Worm (Caenorhabditis elegans): ENCODE measurements around the gene mec-7.
A peak's percentile ranks its signal among the peaks of the same experiment; 100 is the strongest.

Gene mec-7

DNA sequence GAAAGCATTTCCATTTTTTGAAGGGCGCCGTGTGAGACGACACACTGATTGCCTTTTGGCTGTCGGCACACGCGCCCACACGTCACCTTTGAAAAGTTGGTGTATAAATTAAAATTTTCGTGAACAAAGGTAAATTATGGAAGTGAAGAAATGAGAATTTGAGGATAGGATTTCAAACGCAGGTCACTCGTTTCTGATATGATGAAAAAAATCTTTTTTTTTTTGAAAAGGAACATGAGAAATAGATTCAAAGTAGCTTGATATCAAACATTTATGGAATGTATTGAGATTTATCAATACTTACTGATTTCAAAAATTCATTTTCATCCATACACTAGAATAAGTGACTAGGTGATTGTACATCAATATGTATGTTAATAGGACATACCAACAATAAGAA lies 41.1 kb upstream of the mec-7 start:
- TF ChIP-seq nhr-76 (tag; optimal IDR thresholded peaks at IDR 0.05): no peak
- no peak for TF ChIP-seq lin-32 (GFP tag; optimal IDR thresholded peaks at IDR 0.05)
- no peak for TF ChIP-seq lin-13 (tag; optimal IDR thresholded peaks at IDR 0.05)
- TF ChIP-seq nhr-12 (tag; optimal IDR thresholded peaks at IDR 0.05): no peak
- no peak for TF ChIP-seq hlh-1 (tag; optimal IDR thresholded peaks at IDR 0.05)
- TF ChIP-seq ceh-83 (GFP tag; optimal IDR thresholded peaks at IDR 0.05): no peak
- TF ChIP-seq ces-1 (GFP tag; optimal IDR thresholded peaks at IDR 0.05): no peak

DNA sequence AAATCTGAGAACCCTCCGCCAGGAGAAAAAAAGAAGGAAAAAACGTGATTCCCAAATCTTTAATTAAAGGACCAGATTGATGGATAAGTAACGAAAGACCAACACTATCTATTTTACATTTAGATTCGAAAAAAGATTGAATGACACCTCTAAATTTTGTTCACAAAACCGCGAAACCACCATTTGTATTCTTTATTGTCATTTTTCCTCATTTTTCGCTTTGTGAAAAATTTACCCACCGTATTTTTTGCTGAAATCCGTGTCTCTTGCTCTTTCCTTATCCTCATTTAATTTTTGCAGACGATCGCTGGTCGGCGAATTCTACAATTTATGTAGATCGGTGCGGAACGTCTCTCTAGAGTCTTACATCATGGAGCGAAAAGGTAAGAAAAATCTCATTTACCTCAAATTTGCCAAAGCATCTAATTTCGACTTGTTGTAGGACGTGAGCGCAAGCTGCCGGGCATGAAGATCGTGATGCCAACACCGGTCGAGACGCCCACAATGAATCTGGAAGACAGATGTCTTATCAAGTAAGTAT lies 40.0 kb upstream of the mec-7 start, which contains the start of the genes sek-1 and R03G5.6:
Gene sek-1, plus strand, starts transcription at position 301 of the 541 bp plus-strand sequence.
Gene R03G5.6, minus strand, starts transcription at position 491 of the 541 bp plus-strand sequence.
- TF ChIP-seq unc-62 (GFP tag; optimal IDR thresholded peaks at IDR 0.05): no peak
- no peak for TF ChIP-seq nhr-237 (tag; optimal IDR thresholded peaks at IDR 0.05)
- no peak for TF ChIP-seq mls-2 (tag; optimal IDR thresholded peaks at IDR 0.05)
- TF ChIP-seq nhr-12 (tag; optimal IDR thresholded peaks at IDR 0.05): no peak
- no peak for TF ChIP-seq blmp-1 (tag; optimal IDR thresholded peaks at IDR 0.05)
- TF ChIP-seq elt-1 (tag; optimal IDR thresholded peaks at IDR 0.05; ENCODE audit: borderline replicate concordance, insufficient read depth): no peak
- TF ChIP-seq lin-32 (GFP tag; optimal IDR thresholded peaks at IDR 0.05): no peak
- TF ChIP-seq ztf-11 (tag; optimal IDR thresholded peaks at IDR 0.05): no peak
- TF ChIP-seq snpc-4 (tag; optimal IDR thresholded peaks at IDR 0.05): no peak
- no peak for TF ChIP-seq mep-1 (tag; optimal IDR thresholded peaks at IDR 0.05)

DNA sequence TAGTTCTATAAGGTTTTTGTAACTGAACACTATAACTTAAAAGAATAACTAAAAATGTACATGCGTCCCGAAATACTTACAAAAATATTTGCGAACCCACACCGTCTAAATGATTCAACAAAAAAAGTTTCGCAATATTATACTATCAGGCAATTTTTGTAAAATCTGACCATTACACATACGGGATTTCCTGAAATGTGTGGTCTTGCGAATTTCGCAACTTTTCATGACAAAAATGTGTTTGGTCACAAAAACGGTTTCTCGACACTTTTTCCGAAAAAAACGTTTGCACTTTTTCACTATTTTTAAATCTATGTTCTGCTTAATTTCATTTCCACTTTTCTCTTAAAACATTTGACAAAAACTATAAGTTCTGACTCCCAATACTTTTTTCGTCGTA lies 38.7 kb upstream of the mec-7 start:
- no peak for TF ChIP-seq drap-1 (GFP tag; optimal IDR thresholded peaks at IDR 0.05)
- TF ChIP-seq snpc-4 (tag; optimal IDR thresholded peaks at IDR 0.05): no peak
- no peak for TF ChIP-seq lin-32 (GFP tag; optimal IDR thresholded peaks at IDR 0.05)
- no peak for TF ChIP-seq ceh-43 (GFP tag; optimal IDR thresholded peaks at IDR 0.05)
- no peak for TF ChIP-seq nhr-12 (tag; optimal IDR thresholded peaks at IDR 0.05)
- TF ChIP-seq ceh-39 (tag; optimal IDR thresholded peaks at IDR 0.05): no peak
- TF ChIP-seq nhr-28 (tag; optimal IDR thresholded peaks at IDR 0.05): no peak
- no peak for TF ChIP-seq elt-1 (tag; optimal IDR thresholded peaks at IDR 0.05; ENCODE audit: borderline replicate concordance, insufficient read depth)
- no peak for TF ChIP-seq unc-120 (tag; optimal IDR thresholded peaks at IDR 0.05; ENCODE audit: poor library complexity, severe bottlenecking)
- no peak for TF ChIP-seq cnd-1 (tag; optimal IDR thresholded peaks at IDR 0.05)
- TF ChIP-seq elt-3 (tag; optimal IDR thresholded peaks at IDR 0.05): no peak
- TF ChIP-seq sem-2 (GFP tag; optimal IDR thresholded peaks at IDR 0.05): no peak
- no peak for TF ChIP-seq ztf-11 (tag; optimal IDR thresholded peaks at IDR 0.05)
- no peak for TF ChIP-seq sptf-1 (tag; optimal IDR thresholded peaks at IDR 0.05)
- no peak for TF ChIP-seq mep-1 (tag; optimal IDR thresholded peaks at IDR 0.05)
- TF ChIP-seq unc-62 (GFP tag; optimal IDR thresholded peaks at IDR 0.05): no peak
- TF ChIP-seq nhr-76 (tag; optimal IDR thresholded peaks at IDR 0.05): no peak
- TF ChIP-seq nhr-2 (tag; optimal IDR thresholded peaks at IDR 0.05): no peak
- TF ChIP-seq pha-4 (tag; optimal IDR thresholded peaks at IDR 0.05): no peak

DNA sequence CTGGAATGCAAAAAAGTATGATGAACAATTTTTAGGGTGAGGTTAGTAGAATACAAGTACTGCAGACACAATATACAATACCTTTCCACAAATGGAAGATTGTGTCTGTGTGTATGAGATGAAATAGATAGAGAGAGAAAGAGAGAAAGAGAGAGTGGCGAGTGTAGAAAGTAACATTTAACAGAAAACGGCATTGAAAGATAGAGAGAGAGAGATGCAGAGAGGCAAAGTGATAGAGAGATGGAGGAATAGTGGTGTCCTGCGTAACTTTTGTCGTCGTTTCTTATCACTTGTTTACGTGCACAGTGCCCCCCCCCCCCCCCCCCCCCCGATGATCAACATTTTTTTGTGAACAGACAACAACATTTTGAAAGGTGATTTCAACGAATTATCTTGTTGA lies 38.3 kb upstream of the mec-7 start:
- TF ChIP-seq lin-13 (tag; optimal IDR thresholded peaks at IDR 0.05) (no peak), ham-2 (GFP tag; optimal IDR thresholded peaks at IDR 0.05) (no peak), M03D4.4 (tag; optimal IDR thresholded peaks at IDR 0.05) (no peak), flh-1 (GFP tag; optimal IDR thresholded peaks at IDR 0.05) (no peak), blmp-1 (tag; optimal IDR thresholded peaks at IDR 0.05) (peak; percentile 7), zip-8 (tag; optimal IDR thresholded peaks at IDR 0.05) (no peak), mep-1 (tag; optimal IDR thresholded peaks at IDR 0.05) (no peak), lin-32 (GFP tag; optimal IDR thresholded peaks at IDR 0.05) (no peak), cnd-1 (tag; optimal IDR thresholded peaks at IDR 0.05) (no peak), pha-4 (tag; optimal IDR thresholded peaks at IDR 0.05) (no peak), sptf-1 (tag; optimal IDR thresholded peaks at IDR 0.05) (peak; percentile 10), nhr-237 (tag; optimal IDR thresholded peaks at IDR 0.05) (no peak), unc-62 (GFP tag; optimal IDR thresholded peaks at IDR 0.05) (no peak), nhr-76 (tag; optimal IDR thresholded peaks at IDR 0.05) (no peak), nhr-28 (tag; optimal IDR thresholded peaks at IDR 0.05) (no peak), ceh-83 (GFP tag; optimal IDR thresholded peaks at IDR 0.05) (no peak), bed-3 (GFP tag; optimal IDR thresholded peaks at IDR 0.05) (no peak), mab-5 (tag; optimal IDR thresholded peaks at IDR 0.05) (no peak)

Data from whole organism, mixed stage, embryonic.